Fruit fly (Drosophila melanogaster): Measurements from ENCODE around the gene Ald2.

Gene Ald2

DNA sequence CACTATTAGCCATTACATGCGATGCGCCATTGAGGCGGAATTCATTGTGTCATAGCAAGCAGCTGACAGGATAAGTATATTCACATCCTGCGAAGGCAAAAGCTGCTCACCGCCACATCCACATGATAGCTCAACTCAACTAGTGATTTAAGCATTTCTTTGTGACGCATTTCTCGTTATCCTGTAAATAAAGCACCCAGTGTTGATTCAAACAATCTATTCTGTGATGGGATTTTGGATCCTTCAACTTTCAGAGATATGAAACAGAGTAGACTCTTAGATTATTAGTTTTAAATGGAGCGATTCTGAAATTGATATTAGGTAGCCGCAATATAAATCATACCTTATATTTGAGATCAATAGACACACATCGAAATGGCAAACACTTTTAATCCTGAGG lies 34.9 kb downstream of the Ald2 start, which contains the start of gene Hex-t1:
Gene Hex-t1 (plus strand): TSS at position 301 of the 400 bp plus-strand sequence.
- TF ChIP-seq CG17801 (GFP tag; optimal IDR thresholded peaks at IDR 0.05; ENCODE audit: partially characterized antibody): no peak

DNA sequence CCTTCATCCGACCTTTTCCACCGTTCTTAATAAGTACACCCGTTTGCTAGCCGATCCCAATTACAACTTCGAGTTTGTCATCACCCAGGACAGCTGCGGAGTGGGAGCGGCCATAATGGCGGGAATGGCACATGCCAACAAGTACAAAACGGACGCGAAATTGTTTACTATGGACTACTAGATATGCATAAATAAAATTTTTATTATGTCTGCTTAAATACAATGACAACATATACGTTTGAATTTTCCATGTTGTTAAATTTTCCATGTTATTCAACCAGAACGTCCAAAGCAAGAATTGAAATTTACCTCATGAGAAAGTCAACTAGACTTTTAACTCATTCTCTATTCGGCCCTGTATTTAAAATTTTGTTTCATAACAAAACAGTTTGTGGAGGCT lies 36.5 kb downstream of the Ald2 start, which contains the start of gene Hex-t2:
Gene Hex-t2 (plus strand): TSS at position 301 of the 400 bp plus-strand sequence.
- no peak for TF ChIP-seq CG17801 (GFP tag; optimal IDR thresholded peaks at IDR 0.05; ENCODE audit: partially characterized antibody)

DNA sequence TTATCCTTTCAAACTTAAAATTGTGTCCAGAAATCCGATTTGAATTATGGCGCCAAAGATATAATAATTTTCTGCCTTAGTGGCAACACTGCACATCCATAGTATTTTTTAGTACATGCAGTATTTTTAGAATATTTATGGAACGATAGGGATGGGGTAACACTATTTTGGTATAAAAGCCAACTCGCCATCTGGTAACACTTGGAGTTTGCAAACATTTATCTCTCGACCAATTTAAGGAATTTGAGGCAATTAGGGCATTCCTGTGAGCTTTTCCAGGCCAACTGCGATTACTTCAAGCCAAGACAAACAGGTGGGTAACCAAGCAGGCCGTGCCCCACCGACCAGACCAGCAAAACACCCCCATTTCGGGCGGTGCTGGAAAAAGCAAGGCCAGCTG lies 38.5 kb downstream of the Ald2 start, which contains the start of gene CG5447:
Gene CG5447 (plus strand): TSS at position 190 of the 400 bp plus-strand sequence.
- TF ChIP-seq CG17801 (GFP tag; optimal IDR thresholded peaks at IDR 0.05; ENCODE audit: partially characterized antibody): no peak

DNA sequence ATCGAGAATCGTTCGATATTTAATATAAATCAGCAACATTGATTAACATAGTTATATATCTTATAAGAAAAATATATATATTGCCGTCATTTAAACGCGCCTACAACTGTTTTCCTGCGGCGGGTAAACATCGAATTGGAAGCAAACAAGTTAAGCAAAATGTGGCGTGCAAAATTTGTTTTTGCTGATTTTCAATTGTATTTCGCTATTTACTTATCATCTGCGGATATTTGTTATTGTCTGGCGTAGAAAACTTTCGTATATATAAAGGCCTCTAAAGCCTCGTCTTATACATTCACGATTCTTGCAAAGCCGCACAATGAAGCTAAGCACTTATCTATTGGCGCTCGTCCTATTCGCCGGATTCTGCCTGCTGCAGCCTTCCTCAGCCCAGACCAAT lies 40.6 kb downstream of the Ald2 start, which contains the start of gene CG43117:
Gene CG43117 (plus strand): TSS at position 301 of the 400 bp plus-strand sequence.
- TF ChIP-seq CG17801 (GFP tag; optimal IDR thresholded peaks at IDR 0.05; ENCODE audit: partially characterized antibody): no peak

DNA sequence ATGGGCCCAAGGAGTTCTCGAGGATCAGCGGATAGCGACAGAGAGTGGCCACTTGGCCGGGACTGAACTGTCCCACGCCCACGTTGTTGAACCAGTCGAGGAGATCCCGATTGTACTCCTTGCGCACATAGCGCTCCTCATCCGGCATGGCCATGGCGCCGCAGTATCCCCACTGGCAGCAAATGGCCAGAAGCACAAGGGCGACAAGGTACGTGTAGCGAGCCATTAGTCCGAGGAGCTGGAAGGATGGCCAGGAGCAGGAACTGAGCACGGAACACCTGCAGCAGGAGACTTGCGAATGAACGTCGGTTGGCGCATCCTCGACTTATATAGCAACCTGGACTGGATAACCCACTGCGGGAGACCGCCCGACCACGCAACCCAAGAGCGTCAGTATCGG lies 42.0 kb downstream of the Ald2 start, which contains the start of gene Pdf:
Gene Pdf (minus strand): TSS at position 304 of the 400 bp plus-strand sequence.
- no peak for TF ChIP-seq CG17801 (GFP tag; optimal IDR thresholded peaks at IDR 0.05; ENCODE audit: partially characterized antibody)

DNA sequence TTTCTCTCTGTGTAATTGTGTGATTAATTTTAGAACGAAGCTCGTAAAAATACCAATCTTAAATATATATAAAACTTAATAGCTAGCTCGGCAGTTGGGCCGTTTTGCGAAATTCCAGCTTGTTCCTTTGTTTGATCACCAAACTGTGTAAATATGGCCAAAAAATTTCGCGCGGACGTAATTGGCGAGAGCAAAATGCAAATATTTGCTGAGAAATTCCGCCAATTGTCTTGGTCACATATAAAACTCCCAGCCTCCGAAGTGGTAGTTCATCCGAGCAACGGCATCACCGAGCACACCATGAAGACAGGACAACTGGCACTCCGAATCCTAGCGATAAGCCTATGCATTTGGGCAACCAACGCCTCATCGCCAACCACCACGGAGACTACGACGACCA lies 42.7 kb downstream of the Ald2 start, which contains the start of gene CG14237:
Gene CG14237 (plus strand): TSS at position 301 of the 400 bp plus-strand sequence.
- TF ChIP-seq CG17801 (GFP tag; optimal IDR thresholded peaks at IDR 0.05; ENCODE audit: partially characterized antibody): no peak

DNA sequence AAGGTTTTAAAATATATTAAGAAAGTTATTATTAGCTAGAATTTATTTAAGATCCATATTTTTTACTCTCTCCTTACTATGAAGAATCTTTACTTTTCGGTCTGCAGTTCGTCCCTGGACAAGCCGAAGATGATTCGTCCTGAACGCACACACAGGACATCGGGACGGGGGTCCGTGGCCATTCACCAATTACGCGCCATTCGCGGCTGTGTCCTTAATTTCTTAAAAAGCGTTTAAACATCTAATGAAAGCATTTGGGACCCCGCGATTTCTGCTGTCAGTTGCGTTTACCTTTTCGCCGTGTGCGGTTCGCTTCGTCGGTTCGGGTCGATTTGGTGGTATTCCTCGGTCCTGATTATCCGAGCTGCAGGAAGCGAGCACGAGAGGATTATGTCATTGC lies 44.1 kb downstream of the Ald2 start, which contains the start of gene CG14238:
Gene CG14238 (plus strand): TSS at position 301 of the 400 bp plus-strand sequence.
- TF ChIP-seq CG17801 (GFP tag; optimal IDR thresholded peaks at IDR 0.05; ENCODE audit: partially characterized antibody): no peak

DNA sequence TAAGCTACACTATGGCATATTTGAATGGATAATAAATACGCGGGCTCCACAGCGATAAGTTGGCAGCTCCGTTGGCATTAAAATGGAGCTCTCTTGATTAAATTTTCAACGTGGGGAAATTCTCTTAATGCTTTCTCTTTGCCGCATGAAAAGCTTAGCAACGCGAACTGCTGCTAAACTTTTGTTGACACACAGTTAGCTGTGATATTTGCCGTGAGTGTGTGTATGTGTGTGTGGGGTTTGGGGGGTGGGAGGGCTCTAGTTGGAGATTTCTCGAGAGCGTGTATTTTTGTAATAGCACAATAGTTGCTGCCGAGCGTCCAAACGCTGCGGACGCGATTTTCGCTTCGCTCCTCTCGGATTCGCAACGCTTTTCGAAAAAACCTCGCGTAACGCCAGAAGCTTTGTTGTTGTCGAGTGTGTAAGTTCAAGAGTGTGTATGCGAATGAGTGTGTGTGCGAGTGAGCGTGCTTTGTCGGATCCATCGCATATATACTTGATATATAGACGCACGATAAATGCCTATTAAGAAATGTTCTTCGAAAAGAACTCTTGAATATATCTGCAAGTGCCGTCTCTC lies 47.4 kb downstream of the Ald2 start, which contains the start of gene CG5455:
Gene CG5455 (plus strand): TSS at position 302 of the 580 bp plus-strand sequence.
- peak; percentile 85 for TF ChIP-seq CG17801 (GFP tag; optimal IDR thresholded peaks at IDR 0.05; ENCODE audit: partially characterized antibody)

DNA sequence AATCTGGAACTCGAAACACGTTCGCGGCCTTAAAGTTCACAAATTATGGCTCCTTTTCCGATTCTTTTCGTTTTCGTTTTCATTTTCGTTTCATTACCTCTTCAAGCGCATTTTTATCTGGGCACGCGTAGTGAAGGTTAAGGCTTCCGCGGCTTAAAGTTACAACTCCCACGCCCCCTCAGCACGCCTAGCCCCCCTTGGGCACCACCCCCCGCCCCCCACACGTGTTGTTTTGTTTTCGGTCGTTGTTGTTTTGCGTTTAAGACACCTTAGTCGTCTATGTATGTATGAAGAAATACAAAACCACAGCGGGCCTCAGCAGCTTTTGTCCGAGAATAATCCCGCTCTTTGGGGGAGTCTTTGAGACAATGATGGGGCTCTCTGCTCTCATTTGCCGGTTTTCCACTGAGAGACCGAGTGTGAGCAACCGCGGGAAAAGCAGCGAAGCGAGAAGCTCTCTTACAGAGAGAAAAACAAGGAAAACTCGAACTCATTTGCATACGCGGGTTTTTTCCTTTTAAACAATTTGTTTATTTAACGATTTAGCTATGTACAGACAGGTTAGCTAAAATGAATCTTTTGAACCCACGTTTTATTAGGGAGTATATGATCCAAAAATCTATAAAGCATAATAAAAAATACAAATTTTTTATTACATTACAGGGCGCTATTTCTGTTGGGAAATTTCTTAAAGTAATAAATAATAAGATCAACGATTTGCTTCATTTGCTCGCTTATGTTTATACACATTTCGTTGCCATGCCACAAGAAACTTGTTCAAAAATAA lies 48.5 kb downstream of the Ald2 start:
- no peak for TF ChIP-seq CG17801 (GFP tag; optimal IDR thresholded peaks at IDR 0.05; ENCODE audit: partially characterized antibody)

DNA sequence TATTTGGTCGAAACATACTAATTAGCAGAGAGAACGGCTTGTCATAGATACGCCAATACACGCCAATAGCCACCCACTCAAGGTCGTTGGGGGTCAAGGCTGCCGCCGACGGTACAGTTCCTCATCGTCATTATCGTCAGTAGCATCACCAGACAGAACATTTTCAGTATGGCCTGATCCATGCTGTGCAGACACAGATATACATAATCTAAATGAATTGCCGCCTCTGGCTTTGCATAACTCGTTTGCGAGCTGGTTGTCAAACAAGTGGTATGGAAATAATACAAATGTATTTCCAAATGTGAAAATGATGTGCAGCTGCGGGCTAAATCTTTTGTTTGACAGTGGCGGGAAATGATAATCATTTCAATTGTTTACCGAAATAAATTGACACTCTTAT lies 49.3 kb downstream of the Ald2 start:
- TF ChIP-seq CG17801 (GFP tag; optimal IDR thresholded peaks at IDR 0.05; ENCODE audit: partially characterized antibody): no peak

DNA sequence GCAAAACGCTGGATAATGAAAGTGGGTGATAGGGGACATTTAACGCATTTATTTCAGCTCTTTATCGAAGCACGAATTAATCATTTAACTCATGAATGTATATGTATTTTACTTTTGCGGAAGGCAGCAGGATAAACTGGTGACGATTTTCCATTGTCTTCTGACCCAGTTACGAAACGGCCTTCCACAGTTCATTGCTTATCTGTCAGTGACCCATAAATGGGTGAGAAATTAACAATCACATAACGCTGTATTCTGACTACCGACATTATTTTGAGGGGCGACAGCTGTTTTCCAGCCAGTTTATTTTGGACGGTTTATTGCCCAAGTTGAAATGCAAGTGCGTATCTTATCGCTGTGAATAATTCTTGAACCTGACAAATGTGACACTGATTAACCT lies 49.7 kb downstream of the Ald2 start:
- TF ChIP-seq CG17801 (GFP tag; optimal IDR thresholded peaks at IDR 0.05; ENCODE audit: partially characterized antibody): no peak

DNA sequence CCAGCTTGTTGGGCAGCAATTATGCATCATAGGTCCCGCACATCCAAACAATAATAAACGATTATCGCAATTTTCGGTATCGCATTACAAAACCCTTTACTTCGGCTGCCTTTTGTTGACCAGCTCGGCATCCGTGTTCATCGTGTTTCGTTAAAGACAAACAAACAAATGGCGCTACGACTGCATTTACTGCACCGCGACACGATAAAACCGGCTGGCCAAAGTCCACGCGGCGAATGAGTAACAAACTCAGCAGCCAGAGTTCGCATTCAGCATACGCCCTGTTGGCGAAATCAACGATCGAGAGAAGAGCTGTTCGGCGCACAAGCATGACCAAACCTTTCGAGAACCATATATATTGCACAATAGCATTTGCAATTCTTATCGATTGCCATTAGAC lies 50.5 kb downstream of the Ald2 start:
- no peak for TF ChIP-seq CG17801 (GFP tag; optimal IDR thresholded peaks at IDR 0.05; ENCODE audit: partially characterized antibody)

DNA sequence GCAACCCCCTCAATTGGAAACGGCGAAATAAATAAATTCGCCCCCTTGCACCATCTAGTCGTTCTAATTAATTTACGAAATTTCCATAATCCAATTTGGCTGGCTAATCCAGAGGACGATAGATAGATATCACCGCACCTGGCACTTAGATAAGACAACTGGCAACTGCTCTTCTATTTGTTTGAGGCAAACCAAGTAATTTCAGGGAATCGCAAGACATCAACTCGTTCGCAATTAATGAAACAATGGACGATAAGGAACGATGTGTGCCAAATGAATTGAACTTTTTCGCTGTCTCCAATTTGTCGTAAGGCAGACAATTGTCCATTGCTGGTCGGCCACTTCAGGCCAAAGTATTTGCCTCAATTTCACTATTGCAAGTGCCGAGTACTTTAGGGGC lies 51.2 kb downstream of the Ald2 start:
- no peak for TF ChIP-seq CG17801 (GFP tag; optimal IDR thresholded peaks at IDR 0.05; ENCODE audit: partially characterized antibody)
